Fruit fly (Drosophila melanogaster) whole organism, embryonic: ENCODE data around the gene ClpP.

Experiments
- Atf3 ChIP-seq: fragments of 200-800 bp; sonication (Bioruptor generic); optimal IDR thresholded peaks from 3 replicates; lab custom pipeline; 2016; ENCODE audit warnings: missing biosample characterization, missing genetic modification characterization
- CG10979 ChIP-seq: fragments of 200-800 bp; sonication (Bioruptor generic); optimal IDR thresholded peaks from 2 replicates; lab custom pipeline; 2018; ENCODE audit warnings: missing biosample characterization, mild to moderate bottlenecking, missing genetic modification characterization, moderate library complexity
- CG11247 ChIP-seq: fragments of 200-800 bp; sonication (Bioruptor generic); IDR thresholded peaks from 2 replicates; pipeline ENCODE4 v1.3.6; 2022; ENCODE audit warnings: missing biosample characterization, missing genetic modification characterization
- CG11398 ChIP-seq: fragments of 200-800 bp; sonication (Bioruptor generic); optimal IDR thresholded peaks from 2 replicates; lab custom pipeline; 2016; ENCODE audit warnings: missing biosample characterization, missing genetic modification characterization
- CG11560 ChIP-seq: fragments of 200-800 bp; sonication (Bioruptor generic); IDR thresholded peaks from 3 replicates; pipeline ENCODE4 v1.3.6; 2022; ENCODE audit warnings: missing biosample characterization, missing genetic modification characterization
- CG12236 ChIP-seq: fragments of 200-800 bp; sonication (Bioruptor generic); optimal IDR thresholded peaks from 2 replicates; lab custom pipeline; 2016; ENCODE audit warnings: missing biosample characterization, missing genetic modification characterization
- CG13287 ChIP-seq: fragments of 200-800 bp; sonication (Bioruptor generic); IDR thresholded peaks from 2 replicates; pipeline ENCODE4 v1.3.6; 2022; ENCODE audit warnings: missing biosample characterization, missing genetic modification characterization; ENCODE audit not compliant: partially characterized antibody
- CG15269 ChIP-seq: fragments of 200-800 bp; sonication (Bioruptor generic); optimal IDR thresholded peaks from 2 replicates; lab custom pipeline; 2018; ENCODE audit warnings: missing biosample characterization, mild to moderate bottlenecking, missing genetic modification characterization, moderate library complexity
- CG15601 ChIP-seq: fragments of 200-800 bp; sonication (Bioruptor generic); optimal IDR thresholded peaks from 3 replicates; lab custom pipeline; 2019; ENCODE audit warnings: missing biosample characterization, mild to moderate bottlenecking, missing genetic modification characterization, moderate library complexity
- CG17186 ChIP-seq: fragments of 200-800 bp; sonication (Bioruptor generic); optimal IDR thresholded peaks from 3 replicates; lab custom pipeline; 2017; ENCODE audit warnings: missing biosample characterization, missing genetic modification reagents, missing genetic modification characterization
- CG17912 ChIP-seq: fragments of 200-800 bp; sonication (Bioruptor generic); optimal IDR thresholded peaks from 2 replicates; lab custom pipeline; 2018; ENCODE audit warnings: missing biosample characterization, mild to moderate bottlenecking, missing genetic modification characterization
- CG31441 ChIP-seq: fragments of 200-800 bp; sonication (Bioruptor generic); IDR thresholded peaks from 2 replicates; pipeline ENCODE4 v1.3.6; 2022; ENCODE audit warnings: missing biosample characterization, missing genetic modification characterization
- CG34376 ChIP-seq: fragments of 200-800 bp; sonication (Bioruptor generic); optimal IDR thresholded peaks from 2 replicates; lab custom pipeline; 2018; ENCODE audit warnings: missing biosample characterization, mild to moderate bottlenecking, missing genetic modification characterization
- CG3995 ChIP-seq: fragments of 200-800 bp; sonication (Bioruptor generic); optimal IDR thresholded peaks from 3 replicates; lab custom pipeline; 2016; ENCODE audit warnings: missing biosample characterization, missing genetic modification characterization
- CG8290 ChIP-seq, 3 experiments: fragments of 200-800 bp; sonication (Bioruptor generic); optimal IDR thresholded peaks; 2 replicates each; lab custom pipeline; 2016 to 2019; ENCODE audit warnings: missing biosample characterization in 3 of 3, missing genetic modification characterization in 3 of 3, mild to moderate bottlenecking in 2 of 3, moderate library complexity in 1 of 3
- Dad ChIP-seq: fragments of 200-800 bp; sonication (Bioruptor generic); optimal IDR thresholded peaks from 3 replicates; lab custom pipeline; 2016; ENCODE audit warnings: missing biosample characterization, missing genetic modification characterization
- Dek ChIP-seq: fragments of 200-800 bp; sonication (Bioruptor generic); optimal IDR thresholded peaks from 3 replicates; lab custom pipeline; 2019; ENCODE audit warnings: missing biosample characterization, mild to moderate bottlenecking, missing genetic modification characterization, moderate library complexity
- Dp ChIP-seq: fragments of 200-800 bp; sonication (Bioruptor generic); optimal IDR thresholded peaks from 2 replicates; lab custom pipeline; 2018; ENCODE audit warnings: missing biosample characterization, mild to moderate bottlenecking, missing genetic modification characterization, moderate library complexity
- Dref ChIP-seq: fragments of 200-800 bp; sonication (Bioruptor generic); IDR thresholded peaks from 2 replicates; pipeline ENCODE4 v1.3.6; 2022; ENCODE audit warnings: missing biosample characterization, missing genetic modification characterization
- Gsc ChIP-seq: fragments of 200-800 bp; sonication (Bioruptor generic); IDR thresholded peaks from 2 replicates; pipeline ENCODE4 v1.3.6; 2022; ENCODE audit warnings: missing biosample characterization, missing genetic modification characterization
- Hr3 ChIP-seq: fragments of 200-800 bp; sonication (Bioruptor generic); optimal IDR thresholded peaks from 3 replicates; lab custom pipeline; 2016; ENCODE audit warnings: missing biosample characterization, missing genetic modification characterization
- Med ChIP-seq: fragments of 200-800 bp; sonication (Bioruptor generic); peaks from one replicate; lab custom pipeline; 2016; ENCODE audit warnings: missing biosample characterization, missing genetic modification characterization, mild to moderate bottlenecking, inconsistent platforms, moderate library complexity
- Nf-YB ChIP-seq: fragments of 200-800 bp; sonication (Bioruptor generic); optimal IDR thresholded peaks from 3 replicates; lab custom pipeline; 2019; ENCODE audit warnings: missing biosample characterization, mild to moderate bottlenecking, missing genetic modification characterization, moderate library complexity
- Nf-YC ChIP-seq: fragments of 200-800 bp; optimal IDR thresholded peaks from 3 replicates; lab custom pipeline; 2019; ENCODE audit warnings: missing biosample characterization, mild to moderate bottlenecking, missing genetic modification characterization, moderate library complexity
- Opbp ChIP-seq: fragments of 200-800 bp; sonication (Bioruptor generic); IDR thresholded peaks from 3 replicates; pipeline ENCODE4 v1.3.6; 2022; ENCODE audit warnings: missing biosample characterization, missing genetic modification characterization; ENCODE audit not compliant: partially characterized antibody
- Scr ChIP-seq: fragments of 200-800 bp; sonication (Bioruptor generic); IDR thresholded peaks from 2 replicates; pipeline ENCODE4 v1.3.6; 2022; ENCODE audit warnings: missing biosample characterization, missing genetic modification characterization; ENCODE audit not compliant: partially characterized antibody
- Sry-δ ChIP-seq: fragments of 200-800 bp; sonication (Bioruptor generic); optimal IDR thresholded peaks from 2 replicates; lab custom pipeline; 2016; ENCODE audit warnings: missing biosample characterization, missing genetic modification characterization
- TFAM ChIP-seq: fragments of 200-800 bp; sonication (Bioruptor generic); optimal IDR thresholded peaks from 2 replicates; lab custom pipeline; 2017; ENCODE audit warnings: missing biosample characterization, missing genetic modification characterization, inconsistent platforms
- bbx ChIP-seq: fragments of 200-800 bp; sonication (Bioruptor generic); IDR thresholded peaks from 2 replicates; pipeline ENCODE4 v1.3.6; 2022; ENCODE audit warnings: missing biosample characterization, missing genetic modification characterization; ENCODE audit not compliant: partially characterized antibody
- br ChIP-seq: fragments of >200 bp; optimal IDR thresholded peaks from 2 replicates; lab custom pipeline; 2017
- chinmo ChIP-seq: fragments of 200-800 bp; sonication (Bioruptor generic); IDR thresholded peaks from 4 replicates; pipeline ENCODE4 v1.3.6; 2022; ENCODE audit warnings: missing biosample characterization, missing genetic modification characterization; ENCODE audit not compliant: partially characterized antibody
- corto ChIP-seq: fragments of 200-800 bp; sonication (Bioruptor generic); optimal IDR thresholded peaks from 2 replicates; lab custom pipeline; 2016; ENCODE audit warnings: missing biosample characterization, mild to moderate bottlenecking, missing genetic modification characterization, moderate library complexity
- da ChIP-seq: fragments of 200-800 bp; sonication (Bioruptor generic); optimal IDR thresholded peaks from 2 replicates; lab custom pipeline; 2016; ENCODE audit warnings: missing biosample characterization, missing genetic modification characterization
- exex ChIP-seq: fragments of 200-800 bp; sonication (Bioruptor generic); optimal IDR thresholded peaks from 4 replicates; lab custom pipeline; 2018; ENCODE audit warnings: missing biosample characterization, mild to moderate bottlenecking, missing genetic modification characterization, moderate library complexity
- gt ChIP-seq: fragments of 200-800 bp; sonication (Bioruptor generic); IDR thresholded peaks from 2 replicates; pipeline ENCODE4 v1.3.6; 2022; ENCODE audit warnings: missing biosample characterization, missing genetic modification characterization
- jing ChIP-seq: fragments of 200-800 bp; sonication (Bioruptor generic); optimal IDR thresholded peaks from 2 replicates; lab custom pipeline; 2018; ENCODE audit warnings: missing biosample characterization, mild to moderate bottlenecking, missing genetic modification characterization
- lov ChIP-seq, 2 experiments: fragments of 200-800 bp in 1 of 2; fragments of >200 bp in 1 of 2; sonication (Bioruptor generic) in 1 of 2; IDR thresholded peaks in 1 of 2; optimal IDR thresholded peaks in 1 of 2; 2 replicates in 1 of 2; 3 replicates in 1 of 2; pipeline versions ENCODE4 v1.3.6 to Lab custom; 2017 to 2022; ENCODE audit warnings: missing biosample characterization in 1 of 2, missing genetic modification characterization in 1 of 2
- mld ChIP-seq: fragments of 200-800 bp; sonication (Bioruptor generic); IDR thresholded peaks from 3 replicates; pipeline ENCODE4 v1.3.6; 2022; ENCODE audit warnings: missing biosample characterization, missing genetic modification characterization; ENCODE audit not compliant: partially characterized antibody
- nmo ChIP-seq: fragments of 200-800 bp; sonication (Bioruptor generic); optimal IDR thresholded peaks from 2 replicates; lab custom pipeline; 2018; ENCODE audit warnings: missing biosample characterization, mild to moderate bottlenecking, missing genetic modification characterization, moderate library complexity
- p53 ChIP-seq: fragments of 200-800 bp; sonication (Bioruptor generic); optimal IDR thresholded peaks from 2 replicates; lab custom pipeline; 2016; ENCODE audit warnings: missing biosample characterization, missing genetic modification characterization
- phol ChIP-seq: fragments of 200-800 bp; sonication (Bioruptor generic); optimal IDR thresholded peaks from 3 replicates; lab custom pipeline; 2018; ENCODE audit warnings: missing biosample characterization, mild to moderate bottlenecking, missing genetic modification characterization, moderate library complexity
- pzg ChIP-seq: fragments of 200-800 bp; sonication (Bioruptor generic); optimal IDR thresholded peaks from 3 replicates; lab custom pipeline; 2018; ENCODE audit warnings: missing biosample characterization, mild to moderate bottlenecking, missing genetic modification characterization, moderate library complexity
- sens ChIP-seq: fragments of 200-800 bp; sonication (Bioruptor generic); peaks from one replicate; lab custom pipeline; 2016; ENCODE audit warnings: missing biosample characterization, missing genetic modification characterization
- unpg ChIP-seq: fragments of 200-800 bp; sonication (Bioruptor generic); optimal IDR thresholded peaks from 3 replicates; lab custom pipeline; 2018; ENCODE audit warnings: missing biosample characterization, mild to moderate bottlenecking, missing genetic modification characterization, moderate library complexity
- vfl ChIP-seq: fragments of 200-800 bp; sonication (Bioruptor generic); optimal IDR thresholded peaks from 2 replicates; lab custom pipeline; 2016; ENCODE audit warnings: missing biosample characterization, missing genetic modification characterization
- vvl ChIP-seq: fragments of 200-800 bp; sonication (Bioruptor generic); IDR thresholded peaks from 2 replicates; pipeline ENCODE4 v1.3.6; 2022; ENCODE audit warnings: missing biosample characterization, missing genetic modification characterization
- zfh1 ChIP-seq: fragments of 200-800 bp; sonication (Bioruptor generic); IDR thresholded peaks from 3 replicates; pipeline ENCODE4 v1.3.6; 2022; ENCODE audit warnings: missing biosample characterization, missing genetic modification characterization

The ClpP gene

dm6 chr2L:10395642-10396487 is 39.3 kb downstream of the ClpP start, which contains the start of gene Mdh1 (continued):
- TF ChIP-seq CG11247: no peak
- no peak for TF ChIP-seq mld (GFP tag; lab: Robert Waterston, UW)
- TF ChIP-seq phol (tag; lab: Kevin White, UChicago): peak; percentile 25
- peak; percentile 29 for TF ChIP-seq Nf-YC
- TF ChIP-seq CG17912: no peak
- peak; percentile 58 for TF ChIP-seq Dref (GFP tag; lab: Robert Waterston, UW)
- no peak for TF ChIP-seq da (GFP tag; lab: Kevin White, UChicago)
- peak; percentile 1 for TF ChIP-seq Dp
- TF ChIP-seq Atf3 (GFP tag; lab: Kevin White, UChicago): no peak
- TF ChIP-seq zfh1 (GFP tag; lab: Robert Waterston, UW): no peak
- TF ChIP-seq Nf-YB: peak; percentile 6
- TF ChIP-seq CG11398: no peak
- TF ChIP-seq Gsc: no peak
- no peak for TF ChIP-seq nmo (GFP tag; lab: Kevin White, UChicago)
- TF ChIP-seq gt (GFP tag; lab: Robert Waterston, UW): no peak
- 0 out of 3 replicates have a peak, but pooled peaks have one; percentile 27 for TF ChIP-seq Opbp
- TF ChIP-seq CG12236 (GFP tag; lab: Kevin White, UChicago): no peak
- TF ChIP-seq Hr3 (GFP tag; lab: Kevin White, UChicago): no peak
- TF ChIP-seq Scr: 0 out of 2 replicates have a peak, but pooled peaks have one; percentile 35
- TF ChIP-seq bbx (GFP tag; lab: Robert Waterston, UW): peak; percentile 34; the same call in 1 of the 2 replicates
- no peak for TF ChIP-seq vfl (GFP tag; lab: Kevin White, UChicago)
- TF ChIP-seq CG8290 (GFP tag; optimal IDR thresholded peaks at IDR 0.05; lab: Kevin White, UChicago): no peak
- TF ChIP-seq CG8290 (tag; optimal IDR thresholded peaks at IDR 0.05; lab: Kevin White, UChicago): no peak
- TF ChIP-seq Sry-δ (GFP tag; lab: Kevin White, UChicago): peak; percentile 53
- no peak for TF ChIP-seq CG15601 (tag; lab: Kevin White, UChicago)
- peak; percentile 35 for TF ChIP-seq CG17186 (GFP tag; lab: Kevin White, UChicago)
- TF ChIP-seq p53 (GFP tag; lab: Kevin White, UChicago): no peak
- 0 out of 4 replicates have a peak, but pooled peaks have one; percentile 13 for TF ChIP-seq chinmo
- TF ChIP-seq CG11560 (tag; lab: Robert Waterston, UW): peak; percentile 97
- peak; percentile 75 for TF ChIP-seq sens (GFP tag; lab: Kevin White, UChicago)
- no peak for TF ChIP-seq lov (optimal IDR thresholded peaks at IDR 0.05; lab: Kevin White, UChicago)
- TF ChIP-seq lov (GFP tag; IDR thresholded peaks at IDR 0.05; lab: Robert Waterston, UW): no peak
- no peak for TF ChIP-seq Dek
- no peak for TF ChIP-seq br (lab: Kevin White, UChicago)
- TF ChIP-seq corto (GFP tag; lab: Kevin White, UChicago): peak; percentile 34
- TF ChIP-seq jing (GFP tag; lab: Kevin White, UChicago): no peak
- TF ChIP-seq TFAM (GFP tag; lab: Kevin White, UChicago): no peak
- no peak for TF ChIP-seq Dad (GFP tag; lab: Kevin White, UChicago)
- peak; percentile 19 for TF ChIP-seq exex (tag; lab: Kevin White, UChicago)
- TF ChIP-seq CG3995: peak; percentile 99
- no peak for TF ChIP-seq unpg (GFP tag; lab: Kevin White, UChicago)
- TF ChIP-seq CG13287 (GFP tag; lab: Robert Waterston, UW): no peak
- peak; percentile 7; the same call in 1 of the 2 replicates for TF ChIP-seq vvl (GFP tag; lab: Robert Waterston, UW)
- peak; percentile 62 for TF ChIP-seq Med (GFP tag; lab: Kevin White, UChicago)
- TF ChIP-seq CG15269: no peak
- peak; percentile 97 for TF ChIP-seq CG31441 (GFP tag; lab: Robert Waterston, UW)
- peak; percentile 35 for TF ChIP-seq pzg (GFP tag; lab: Kevin White, UChicago)
- no peak for TF ChIP-seq CG10979 (tag; lab: Kevin White, UChicago)
- peak; percentile 37 for TF ChIP-seq CG34376 (GFP tag; lab: Kevin White, UChicago)
